Worm (Caenorhabditis elegans): ENCODE measurements around the gene C33D9.3.

C33D9.3 gene

ce11 chrIV:8807327-8807726 lies 14.6 kb upstream of the C33D9.3 start:
- no peak for TF ChIP-seq F16B12.6 (tag; optimal IDR thresholded peaks at IDR 0.05)
- peak; percentile 4 for TF ChIP-seq nhr-77 (tag; optimal IDR thresholded peaks at IDR 0.05)

DNA sequence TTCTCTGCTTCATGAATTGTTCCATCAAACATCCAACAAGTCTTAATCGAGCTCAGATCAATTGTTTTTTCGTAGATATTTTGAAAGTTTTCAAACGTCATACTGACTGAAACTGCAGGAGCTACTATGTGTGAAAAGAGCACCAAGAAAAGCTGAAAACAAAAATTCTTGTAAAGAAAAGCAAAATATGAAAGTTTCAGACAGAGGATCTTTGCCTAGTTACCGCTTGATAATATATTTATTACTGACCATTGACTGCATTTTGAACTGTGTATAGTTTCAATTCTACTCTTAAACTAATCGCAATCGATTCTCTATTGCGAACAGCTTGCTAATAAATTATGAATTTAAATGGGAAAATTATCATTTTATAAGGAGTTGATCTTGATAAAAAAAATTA lies 5.5 kb upstream of the C33D9.3 start, which contains the start of gene clec-182:
Gene clec-182 (minus strand): TSS at position 101 of the 400 bp plus-strand sequence.
- no peak for TF ChIP-seq sptf-1 (tag; optimal IDR thresholded peaks at IDR 0.05)
- no peak for TF ChIP-seq isw-1 (GFP tag; IDR thresholded peaks at IDR 0.05)
- TF ChIP-seq snpc-4 (tag; optimal IDR thresholded peaks at IDR 0.05): no peak
- no peak for TF ChIP-seq zip-4 (GFP tag; optimal IDR thresholded peaks at IDR 0.05)
- no peak for TF ChIP-seq nhr-28 (tag; optimal IDR thresholded peaks at IDR 0.05)
- no peak for TF ChIP-seq unc-86 (tag; optimal IDR thresholded peaks at IDR 0.05)

- TF ChIP-seq lin-13 (GFP tag; optimal IDR thresholded peaks at IDR 0.05) (no peak), mdl-1 (tag; optimal IDR thresholded peaks at IDR 0.05) (no peak), lin-14 (GFP tag; optimal IDR thresholded peaks at IDR 0.05) (peak; percentile 62), ceh-82 (tag; optimal IDR thresholded peaks at IDR 0.05) (peak in 1 of 3 experiments; percentile 9), fkh-10 (GFP tag; optimal IDR thresholded peaks at IDR 0.05) (peak; percentile 39)
These were observed 3.5 kb upstream of the C33D9.3 start for ce11 chrIV:8796246-8796645.

DNA sequence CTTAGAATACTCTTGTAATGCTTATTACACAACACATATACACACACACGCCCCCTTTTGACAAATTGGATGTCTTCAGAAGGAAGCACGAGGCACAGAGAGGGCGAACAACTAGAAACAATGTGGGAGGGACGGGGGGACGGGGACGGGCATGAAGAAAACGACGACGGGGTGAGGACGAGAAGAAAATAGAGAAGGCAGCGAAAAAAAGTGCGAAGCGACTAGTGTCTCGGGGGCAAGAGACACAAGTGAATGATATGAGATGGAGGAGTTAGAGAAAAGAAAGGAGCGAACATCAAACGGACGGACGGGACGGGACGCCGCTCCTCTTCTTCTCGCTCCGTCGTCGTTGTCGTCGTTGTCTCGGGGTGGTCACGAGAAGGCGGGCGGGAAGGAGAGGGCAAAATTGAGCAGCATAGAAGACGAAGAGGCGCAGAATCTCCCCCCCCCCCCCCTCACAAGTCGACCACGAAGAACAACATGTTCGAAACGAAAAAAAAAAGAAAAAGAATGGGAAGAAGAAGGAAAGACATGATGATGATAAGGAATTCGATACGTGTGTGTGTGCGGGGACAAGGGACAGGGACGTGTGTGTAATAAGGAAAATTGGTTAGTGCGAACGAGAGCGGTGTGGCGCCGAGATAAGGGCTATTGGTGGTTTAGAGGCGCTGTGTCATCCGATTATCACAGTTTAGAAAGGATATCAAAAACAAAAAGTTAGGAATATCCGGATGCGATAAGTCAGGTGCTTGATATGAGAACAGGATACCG lies 2.4 kb upstream of the C33D9.3 start:
- TF ChIP-seq jun-1 (tag; optimal IDR thresholded peaks at IDR 0.05) (peak; percentile 50), ceh-8 (GFP tag; optimal IDR thresholded peaks at IDR 0.05) (no peak), ztf-4 (tag; optimal IDR thresholded peaks at IDR 0.05) (peak; percentile 17), snpc-4 (tag; optimal IDR thresholded peaks at IDR 0.05) (peak; percentile 21), nhr-19 (GFP tag; conservative IDR thresholded peaks at IDR 0.05) (peak; percentile 28), dsc-1 (tag; optimal IDR thresholded peaks at IDR 0.05) (no peak), mef-2 (tag; optimal IDR thresholded peaks at IDR 0.05) (no peak), efl-1 (optimal IDR thresholded peaks at IDR 0.05) (peak in 1 of 2 experiments; percentile 43), efl-1 (GFP tag; optimal IDR thresholded peaks at IDR 0.05 in 1 of 2) (peak in 1 of 2 experiments; percentile 85), nhr-20 (tag; optimal IDR thresholded peaks at IDR 0.05) (peak; percentile 65), nhr-11 (tag; optimal IDR thresholded peaks at IDR 0.05) (no peak), grh-1 (GFP tag; IDR thresholded peaks at IDR 0.05) (no peak), sox-4 (tag; optimal IDR thresholded peaks at IDR 0.05) (no peak), efl-3 (GFP tag; optimal IDR thresholded peaks at IDR 0.05) (no peak), unc-30 (tag; optimal IDR thresholded peaks at IDR 0.05) (no peak), unc-62 (GFP tag; optimal IDR thresholded peaks at IDR 0.05) (no peak), hlh-4 (tag; optimal IDR thresholded peaks at IDR 0.05) (no peak), fkh-8 (tag; optimal IDR thresholded peaks at IDR 0.05) (peak; percentile 55), egl-27 (tag; optimal IDR thresholded peaks at IDR 0.05) (peak in 1 of 2 experiments; percentile 26), C04F5.9 (tag; optimal IDR thresholded peaks at IDR 0.05) (no peak), hpl-2 (GFP tag; optimal IDR thresholded peaks at IDR 0.05) (no peak), lin-35 (GFP tag; optimal IDR thresholded peaks at IDR 0.05) (peak; percentile 46 to 50), nhr-84 (tag; optimal IDR thresholded peaks at IDR 0.05) (no peak), aha-1 (tag; optimal IDR thresholded peaks at IDR 0.05) (no peak), elt-3 (tag; optimal IDR thresholded peaks at IDR 0.05) (peak in 2 of 6 experiments; percentile 10 to 53), sptf-1 (tag; optimal IDR thresholded peaks at IDR 0.05) (no peak), rnt-1 (tag; optimal IDR thresholded peaks at IDR 0.05) (peak; percentile 8), egl-13 (tag; optimal IDR thresholded peaks at IDR 0.05) (no peak), ceh-88 (GFP tag; IDR thresholded peaks at IDR 0.05) (no peak), hlh-17 (GFP tag; optimal IDR thresholded peaks at IDR 0.05; ENCODE audit: borderline replicate concordance) (no peak), dpl-1 (GFP tag; optimal IDR thresholded peaks at IDR 0.05) (peak in 1 of 3 experiments; percentile 11), fos-1 (tag; optimal IDR thresholded peaks at IDR 0.05) (no peak), skn-1 (tag; optimal IDR thresholded peaks at IDR 0.05) (peak; percentile 16), Y116A8C.19 (tag; optimal IDR thresholded peaks at IDR 0.05; ENCODE audit: borderline replicate concordance) (no peak), nhr-237 (tag; optimal IDR thresholded peaks at IDR 0.05) (no peak)
